Worm (Caenorhabditis elegans) whole organism, L4 larva: ENCODE data around the gene tag-180.

ENCODE experiments used
- D1046.2 ChIP-seq: fragments of 200-800 bp; sonication (Bioruptor generic); IDR thresholded peaks from 2 replicates; pipeline ENCODE4 v1.3.6; 2022; ENCODE audit warnings: missing genetic modification characterization, missing compliant biosample characterization
- F10B5.3 ChIP-seq: sonication (generic microtip); optimal IDR thresholded peaks from 2 replicates; lab custom pipeline; 2016; ENCODE audit warnings: mild to moderate bottlenecking, missing genetic modification characterization, missing compliant biosample characterization
- F26F4.8 ChIP-seq: fragments of 200-800 bp; sonication (Bioruptor generic); conservative IDR thresholded peaks from 2 replicates; pipeline ENCODE4 v1.3.6; 2022; ENCODE audit warnings: missing genetic modification characterization, missing compliant biosample characterization
- F37D6.2 ChIP-seq: sonication (generic microtip); optimal IDR thresholded peaks from 2 replicates; lab custom pipeline; 2016; ENCODE audit warnings: mild to moderate bottlenecking, missing genetic modification characterization, missing compliant biosample characterization
- F44E2.7 ChIP-seq: fragments of 200-800 bp; sonication (Bioruptor generic); IDR thresholded peaks from 2 replicates; pipeline ENCODE4 v2.1.2; 2022; ENCODE audit warnings: missing genetic modification characterization, missing compliant biosample characterization
- F49E8.2 ChIP-seq: sonication (generic microtip); optimal IDR thresholded peaks from 2 replicates; lab custom pipeline; 2016; ENCODE audit warnings: missing compliant biosample characterization, mild to moderate bottlenecking, missing genetic modification characterization, borderline replicate concordance
- R02D3.7 ChIP-seq: fragments of 150-350 bp; sonication (generic microtip); optimal IDR thresholded peaks from 3 replicates; lab custom pipeline; 2014; ENCODE audit warnings: missing biosample characterization, missing genetic modification characterization
- Y48G9A.11 ChIP-seq: fragments of 200-800 bp; sonication (Bioruptor generic); IDR thresholded peaks from 2 replicates; pipeline ENCODE4 v1.3.6; 2022; ENCODE audit warnings: missing genetic modification reagents, missing genetic modification characterization, missing compliant biosample characterization
- ZK337.2 ChIP-seq: fragments of 200-800 bp; sonication (Bioruptor generic); IDR thresholded peaks from 2 replicates; pipeline ENCODE4 v1.3.6; 2022; ENCODE audit warnings: missing genetic modification reagents, missing genetic modification characterization, missing compliant biosample characterization
- ZK546.5 ChIP-seq, 2 experiments: sonication (generic microtip); optimal IDR thresholded peaks; 2 replicates each; lab custom pipeline; 2017; ENCODE audit warnings: missing biosample characterization in 2 of 2, missing genetic modification characterization in 2 of 2
- aha-1 ChIP-seq: fragments of 150-350 bp; peaks from one replicate; lab custom pipeline; 2014; ENCODE audit warnings: missing biosample characterization, missing genetic modification characterization
- ama-1 ChIP-seq: fragments of 150-350 bp; optimal IDR thresholded peaks from 2 replicates; lab custom pipeline; 2014; ENCODE audit warnings: inconsistent platforms, mixed read lengths
- attf-4 ChIP-seq: sonication (generic microtip); optimal IDR thresholded peaks from 3 replicates; lab custom pipeline; 2017; ENCODE audit warnings: missing biosample characterization, missing genetic modification characterization
- ces-1 ChIP-seq: fragments of 150-350 bp; sonication (generic microtip); optimal IDR thresholded peaks from 4 replicates; lab custom pipeline; 2014; ENCODE audit warnings: missing biosample characterization, missing genetic modification reagents, missing genetic modification characterization
- daf-12 ChIP-seq: fragments of 150-350 bp; optimal IDR thresholded peaks from 2 replicates; lab custom pipeline; 2014; ENCODE audit warnings: missing biosample characterization, missing genetic modification reagents, missing genetic modification characterization
- daf-16 ChIP-seq, 3 experiments: sonication (generic microtip); optimal IDR thresholded peaks; 2 replicates each; lab custom pipeline; 2016 to 2017; ENCODE audit warnings: missing genetic modification characterization in 3 of 3, missing genetic modification reagents in 3 of 3, mild to moderate bottlenecking in 2 of 3, missing compliant biosample characterization in 2 of 3, missing biosample characterization in 1 of 3, moderate library complexity in 1 of 3
- daf-8 ChIP-seq: fragments of 200-800 bp; sonication (Bioruptor generic); IDR thresholded peaks from 2 replicates; pipeline ENCODE4 v1.3.6; 2022; ENCODE audit warnings: missing genetic modification characterization, missing compliant biosample characterization
- dmd-6 ChIP-seq: fragments of 200-800 bp; sonication (Bioruptor generic); IDR thresholded peaks from 2 replicates; pipeline ENCODE4 v1.3.6; 2022; ENCODE audit warnings: missing genetic modification reagents, missing genetic modification characterization, missing compliant biosample characterization
- dve-1 ChIP-seq: sonication (generic microtip); optimal IDR thresholded peaks from 2 replicates; lab custom pipeline; 2017; ENCODE audit warnings: antibody characterized with exemption, mild to moderate bottlenecking, missing genetic modification characterization, missing compliant biosample characterization; ENCODE audit not compliant: insufficient read depth
- egl-27 ChIP-seq: sonication (generic microtip); optimal IDR thresholded peaks from 3 replicates; lab custom pipeline; 2017; ENCODE audit warnings: missing biosample characterization, missing genetic modification reagents, missing genetic modification characterization
- fkh-10 ChIP-seq: fragments of 150-350 bp; optimal IDR thresholded peaks from 2 replicates; lab custom pipeline; 2014; ENCODE audit warnings: missing biosample characterization, missing genetic modification reagents, missing genetic modification characterization
- lin-15B ChIP-seq: fragments of 150-350 bp; sonication (generic microtip); optimal IDR thresholded peaks from 3 replicates; lab custom pipeline; 2014; ENCODE audit warnings: missing biosample characterization, missing genetic modification characterization
- lsy-2 ChIP-seq, 2 experiments: fragments of 150-350 bp in 1 of 2; sonication (generic microtip) in 1 of 2; optimal IDR thresholded peaks; 2 replicates each; lab custom pipeline; 2014 to 2017; ENCODE audit warnings: missing biosample characterization in 2 of 2, missing genetic modification characterization in 2 of 2
- nhr-102 ChIP-seq: sonication (generic microtip); optimal IDR thresholded peaks from 2 replicates; lab custom pipeline; 2016; ENCODE audit warnings: mild to moderate bottlenecking, missing genetic modification characterization, moderate library complexity, missing compliant biosample characterization
- nhr-237 ChIP-seq: sonication (generic microtip); optimal IDR thresholded peaks from 2 replicates; lab custom pipeline; 2017; ENCODE audit warnings: missing biosample characterization, missing genetic modification characterization
- nhr-28 ChIP-seq: fragments of 150-350 bp; optimal IDR thresholded peaks from 2 replicates; lab custom pipeline; 2014; ENCODE audit warnings: missing biosample characterization, missing genetic modification characterization
- nhr-41 ChIP-seq: fragments of 200-800 bp; sonication (Bioruptor generic); IDR thresholded peaks from 2 replicates; pipeline ENCODE4 v1.3.6; 2022; ENCODE audit warnings: missing genetic modification reagents, missing genetic modification characterization, missing compliant biosample characterization
- nhr-6 ChIP-seq: fragments of 150-350 bp; optimal IDR thresholded peaks from 2 replicates; lab custom pipeline; 2014; ENCODE audit warnings: missing biosample characterization, missing genetic modification characterization
- php-3 ChIP-seq: fragments of 200-800 bp; sonication (Bioruptor generic); IDR thresholded peaks from 2 replicates; pipeline ENCODE4 v1.3.6; 2022; ENCODE audit warnings: missing genetic modification reagents, missing genetic modification characterization, missing compliant biosample characterization
- pqm-1 ChIP-seq: sonication (generic microtip); optimal IDR thresholded peaks from 2 replicates; lab custom pipeline; 2017; ENCODE audit warnings: missing biosample characterization, missing genetic modification characterization
- rbr-2 ChIP-seq: sonication (generic microtip); optimal IDR thresholded peaks from 2 replicates; lab custom pipeline; 2016; ENCODE audit warnings: missing genotype, missing genetic modification characterization, missing compliant biosample characterization
- sdz-12 ChIP-seq: fragments of 200-800 bp; sonication (Bioruptor generic); optimal IDR thresholded peaks from 2 replicates; lab custom pipeline; 2018; ENCODE audit warnings: mild to moderate bottlenecking, missing genetic modification characterization, missing compliant biosample characterization
- tag-97 ChIP-seq: fragments of 200-800 bp; sonication (Bioruptor generic); IDR thresholded peaks from 2 replicates; pipeline ENCODE4 v1.3.6; 2022; ENCODE audit warnings: missing genetic modification characterization, missing compliant biosample characterization
- unc-130 ChIP-seq: sonication (generic microtip); optimal IDR thresholded peaks from 2 replicates; lab custom pipeline; 2016; ENCODE audit warnings: missing genetic modification reagents, missing genetic modification characterization, missing compliant biosample characterization
- unc-62 ChIP-seq, 3 experiments: fragments of 150-350 bp in 1 of 3; sonication (generic microtip); optimal IDR thresholded peaks in 2 of 3; peaks in 1 of 3; 1 replicate in 1 of 3; 2 replicates in 2 of 3; lab custom pipeline; 2014 to 2017; ENCODE audit warnings: missing biosample characterization in 3 of 3, missing genetic modification characterization in 3 of 3, missing genetic modification reagents in 3 of 3, missing genotype in 1 of 3
- vab-7 ChIP-seq: fragments of 200-800 bp; sonication (Bioruptor generic); IDR thresholded peaks from 2 replicates; pipeline ENCODE4 v1.3.6; 2022; ENCODE audit warnings: missing genetic modification reagents, missing genetic modification characterization, missing compliant biosample characterization
- zag-1 ChIP-seq: fragments of 150-350 bp; optimal IDR thresholded peaks from 2 replicates; lab custom pipeline; 2014; ENCODE audit warnings: missing biosample characterization, missing genetic modification characterization
- zfp-2 ChIP-seq: sonication (generic microtip); optimal IDR thresholded peaks from 2 replicates; lab custom pipeline; 2016; ENCODE audit warnings: mild to moderate bottlenecking, missing genetic modification characterization, missing compliant biosample characterization
- zfp-3 ChIP-seq: fragments of 200-800 bp; sonication (Bioruptor generic); conservative IDR thresholded peaks from 2 replicates; pipeline ENCODE4 v1.3.6; 2022; ENCODE audit warnings: missing genetic modification reagents, missing genetic modification characterization, missing compliant biosample characterization

The tag-180 gene

ce11 chrII:11286445-11286844 is 42.8 kb downstream of the tag-180 start:
- TF ChIP-seq fkh-10 (GFP tag; lab: Kevin White, UChicago) (no peak), unc-62 (GFP tag; optimal IDR thresholded peaks at IDR 0.05 in 1 of 2; lab: Kevin White, UChicago) (peak in 1 of 2 experiments; percentile 82), unc-62 (tag; optimal IDR thresholded peaks at IDR 0.05; lab: Kevin White, UChicago) (no peak)

- TF ChIP-seq F10B5.3 = no peak
- TF ChIP-seq daf-16 (GFP tag; optimal IDR thresholded peaks at IDR 0.05; lab: Kevin White, UChicago) = no peak
- peak; percentile 10 for TF ChIP-seq daf-16 (tag; optimal IDR thresholded peaks at IDR 0.05; lab: Kevin White, UChicago)
- no peak for TF ChIP-seq dve-1 (tag; lab: Kevin White, UChicago)
- no peak for TF ChIP-seq F26F4.8 (GFP tag; lab: Robert Waterston, UW)
- no peak for TF ChIP-seq ces-1 (GFP tag; lab: Kevin White, UChicago)
- peak; percentile 75 for TF ChIP-seq pqm-1 (tag; lab: Kevin White, UChicago)
- no peak for TF ChIP-seq dmd-6 (GFP tag; lab: Robert Waterston, UW)
- TF ChIP-seq aha-1 = peak; percentile 4
- TF ChIP-seq nhr-28 = peak; percentile 57
- TF ChIP-seq unc-62 (GFP tag; optimal IDR thresholded peaks at IDR 0.05 in 1 of 2; lab: Kevin White, UChicago) = peak in 1 of 2 experiments; percentile 21
- TF ChIP-seq unc-62 (tag; optimal IDR thresholded peaks at IDR 0.05; lab: Kevin White, UChicago) = no peak
- TF ChIP-seq attf-4 = no peak
Measured at ce11 chrII:11285282-11285933, 43.8 kb downstream of the tag-180 start.

ce11 chrII:11284701-11285100 is 44.5 kb downstream of the tag-180 start:
- no peak for TF ChIP-seq unc-130 (GFP tag; lab: Kevin White, UChicago)
- no peak for TF ChIP-seq F37D6.2 (tag; lab: Kevin White, UChicago)
- TF ChIP-seq dve-1 (tag; lab: Kevin White, UChicago) = no peak
- no peak for TF ChIP-seq egl-27
- no peak for TF ChIP-seq nhr-28
- no peak for TF ChIP-seq nhr-41 (GFP tag; lab: Robert Waterston, UW)
- TF ChIP-seq vab-7 (GFP tag; lab: Robert Waterston, UW) = no peak
- TF ChIP-seq daf-8 (GFP tag; lab: Robert Waterston, UW) = no peak
- TF ChIP-seq daf-12 = no peak
- TF ChIP-seq nhr-6 = no peak
- TF ChIP-seq nhr-102 (tag; lab: Kevin White, UChicago) = no peak
- no peak for TF ChIP-seq tag-97 (GFP tag; lab: Robert Waterston, UW)
- TF ChIP-seq daf-16 (GFP tag; optimal IDR thresholded peaks at IDR 0.05; lab: Kevin White, UChicago) = no peak
- no peak for TF ChIP-seq daf-16 (tag; optimal IDR thresholded peaks at IDR 0.05; lab: Kevin White, UChicago)
- no peak for TF ChIP-seq F44E2.7
- TF ChIP-seq zfp-2 (tag; lab: Kevin White, UChicago) = no peak
- TF ChIP-seq ama-1 (lab: Kevin White, UChicago) = no peak
- TF ChIP-seq lin-15B (tag; lab: Kevin White, UChicago) = no peak

- no peak for TF ChIP-seq ZK546.5 (tag; optimal IDR thresholded peaks at IDR 0.05; lab: Kevin White, UChicago)
- peak; percentile 71 for TF ChIP-seq pqm-1 (tag; lab: Kevin White, UChicago)
- TF ChIP-seq sdz-12 (GFP tag; lab: Kevin White, UChicago) = no peak
- no peak for TF ChIP-seq zfp-3 (GFP tag; lab: Robert Waterston, UW)
- no peak for TF ChIP-seq php-3 (GFP tag; lab: Robert Waterston, UW)
- TF ChIP-seq attf-4 = no peak
- TF ChIP-seq nhr-28 = peak; percentile 6
- no peak for TF ChIP-seq Y48G9A.11 (GFP tag; lab: Robert Waterston, UW)
- no peak for TF ChIP-seq lsy-2 (tag; optimal IDR thresholded peaks at IDR 0.05; lab: Kevin White, UChicago)
- no peak for TF ChIP-seq rbr-2 (tag; lab: Kevin White, UChicago)
- no peak for TF ChIP-seq F49E8.2 (tag; lab: Kevin White, UChicago)
- TF ChIP-seq daf-16 (GFP tag; optimal IDR thresholded peaks at IDR 0.05; lab: Kevin White, UChicago) = no peak
- peak; percentile 29 for TF ChIP-seq daf-16 (tag; optimal IDR thresholded peaks at IDR 0.05; lab: Kevin White, UChicago)
- no peak for TF ChIP-seq zag-1
- TF ChIP-seq ZK337.2 (GFP tag; lab: Robert Waterston, UW) = no peak
- TF ChIP-seq vab-7 (GFP tag; lab: Robert Waterston, UW) = no peak
- no peak for TF ChIP-seq nhr-237
- no peak for TF ChIP-seq R02D3.7 (tag; lab: Kevin White, UChicago)
- no peak for TF ChIP-seq D1046.2 (GFP tag; lab: Robert Waterston, UW)
Measured at ce11 chrII:11283803-11284202, 45.4 kb downstream of the tag-180 start.
